Fruit fly (Drosophila melanogaster) whole organism, wandering third instar larva: ENCODE data around the gene lectin-29Ca.

Experiments used
- Abd-B ChIP-seq: fragments of >200 bp; optimal IDR thresholded peaks from 2 replicates; lab custom pipeline; 2017; ENCODE audit warnings: missing biosample characterization, missing genetic modification characterization
- CG32264 ChIP-seq: fragments of 200-800 bp; sonication (Bioruptor generic); optimal IDR thresholded peaks from 2 replicates; lab custom pipeline; 2016; ENCODE audit warnings: missing biosample characterization, missing genetic modification characterization
- CG9705 ChIP-seq: fragments of 200-800 bp; sonication (Bioruptor generic); optimal IDR thresholded peaks from 2 replicates; lab custom pipeline; 2018; ENCODE audit warnings: missing biosample characterization, mild to moderate bottlenecking, missing genetic modification characterization
- CrebA ChIP-seq: fragments of 200-800 bp; sonication (Bioruptor generic); optimal IDR thresholded peaks from 2 replicates; lab custom pipeline; 2016; ENCODE audit warnings: missing biosample characterization, mild to moderate bottlenecking, missing genetic modification characterization, borderline replicate concordance
- Dfd ChIP-seq: fragments of >200 bp; optimal IDR thresholded peaks from 2 replicates; lab custom pipeline; 2017; ENCODE audit warnings: missing biosample characterization, missing genetic modification characterization
- Dif ChIP-seq: fragments of 200-275, 200-300 bp; sonication (Bioruptor generic); optimal IDR thresholded peaks from 2 replicates; lab custom pipeline; 2018; ENCODE audit warnings: missing biosample characterization, missing genetic modification characterization; ENCODE audit not compliant: partially characterized antibody
- GATAd ChIP-seq: sonication (Bioruptor generic); optimal IDR thresholded peaks from 2 replicates; lab custom pipeline; 2016; ENCODE audit warnings: missing biosample characterization, missing genetic modification characterization
- Hr78 ChIP-seq: fragments of >200 bp; optimal IDR thresholded peaks from 2 replicates; lab custom pipeline; 2017; ENCODE audit warnings: missing biosample characterization, missing genetic modification characterization
- Hr83 ChIP-seq: fragments of 200-300 bp; sonication (Bioruptor generic); optimal IDR thresholded peaks from 2 replicates; lab custom pipeline; 2016; ENCODE audit warnings: missing biosample characterization, mild to moderate bottlenecking, missing genetic modification characterization, moderate library complexity; ENCODE audit not compliant: poor library complexity, severe bottlenecking
- Jra ChIP-seq: sonication (Bioruptor generic); optimal IDR thresholded peaks from 2 replicates; lab custom pipeline; 2016; ENCODE audit warnings: missing biosample characterization, missing genetic modification characterization
- Myc ChIP-seq: fragments of >200 bp; optimal IDR thresholded peaks from 2 replicates; lab custom pipeline; 2017
- N ChIP-seq: fragments of >200 bp; optimal IDR thresholded peaks from 2 replicates; lab custom pipeline; 2018; ENCODE audit warnings: missing biosample characterization, missing external identifiers, missing genetic modification characterization
- OdsH ChIP-seq: fragments of 200-800 bp; sonication (Bioruptor generic); optimal IDR thresholded peaks from 2 replicates; lab custom pipeline; 2016; ENCODE audit warnings: missing biosample characterization, mild to moderate bottlenecking, missing genetic modification characterization
- Rel ChIP-seq, 2 experiments: fragments of 200-800 bp; sonication (Bioruptor generic) in 1 of 2; optimal IDR thresholded peaks; 2 replicates in 1 of 2; 3 replicates in 1 of 2; lab custom pipeline; 2016 to 2019; ENCODE audit warnings: mild to moderate bottlenecking in 2 of 2, missing biosample characterization in 2 of 2, missing genetic modification characterization in 2 of 2, moderate library complexity in 1 of 2
- Sp1 ChIP-seq: fragments of 200-800 bp; sonication (Bioruptor generic); optimal IDR thresholded peaks from 3 replicates; lab custom pipeline; 2019; ENCODE audit warnings: missing biosample characterization, mild to moderate bottlenecking, missing genetic modification characterization, moderate library complexity
- br ChIP-seq: fragments of 200-800 bp; sonication (Bioruptor generic); optimal IDR thresholded peaks from 2 replicates; lab custom pipeline; 2016; ENCODE audit warnings: missing biosample characterization, missing genetic modification characterization
- brk ChIP-seq: fragments of 200-800 bp; sonication (Bioruptor generic); optimal IDR thresholded peaks from 2 replicates; lab custom pipeline; 2016; ENCODE audit warnings: missing biosample characterization, mild to moderate bottlenecking, missing genetic modification characterization
- dl ChIP-seq, 2 experiments: fragments of 175-275, 200-275 bp in 1 of 2; fragments of 200-275 bp in 1 of 2; sonication (Bioruptor generic); optimal IDR thresholded peaks; lab custom pipeline; 2018; ENCODE audit warnings: mild to moderate bottlenecking in 2 of 2, missing biosample characterization in 2 of 2, missing genetic modification characterization in 2 of 2, moderate library complexity in 2 of 2; ENCODE audit not compliant: partially characterized antibody in 2 of 2, insufficient read depth in 1 of 2
- dmrt93B ChIP-seq: fragments of 200-800 bp; sonication (Bioruptor generic); optimal IDR thresholded peaks from 2 replicates; lab custom pipeline; 2018; ENCODE audit warnings: missing biosample characterization, mild to moderate bottlenecking, missing genetic modification characterization
- dsf ChIP-seq: sonication (Bioruptor generic); optimal IDR thresholded peaks from 2 replicates; lab custom pipeline; 2016; ENCODE audit warnings: missing biosample characterization, missing genetic modification characterization, borderline replicate concordance
- foxo ChIP-seq, 2 experiments: fragments of 200-800 bp; sonication (Bioruptor generic); optimal IDR thresholded peaks; 2 replicates in 1 of 2; 3 replicates in 1 of 2; lab custom pipeline; 2016 to 2017; ENCODE audit warnings: missing biosample characterization in 2 of 2, missing genetic modification characterization in 2 of 2
- fru ChIP-seq: fragments of 200-800 bp; sonication (Bioruptor generic); optimal IDR thresholded peaks from 3 replicates; lab custom pipeline; 2016; ENCODE audit warnings: missing biosample characterization, mild to moderate bottlenecking, missing genetic modification characterization
- h ChIP-seq: fragments of 200-800 bp; sonication (Bioruptor generic); optimal IDR thresholded peaks from 3 replicates; lab custom pipeline; 2016; ENCODE audit warnings: missing biosample characterization, mild to moderate bottlenecking, missing genetic modification characterization
- jim ChIP-seq: fragments of 175-275, 200-325 bp; sonication (Bioruptor generic); optimal IDR thresholded peaks from 2 replicates; lab custom pipeline; 2016; ENCODE audit warnings: missing biosample characterization, mild to moderate bottlenecking, missing genetic modification characterization
- lola ChIP-seq: fragments of >200 bp; optimal IDR thresholded peaks from 2 replicates; lab custom pipeline; 2017; ENCODE audit warnings: missing biosample characterization, missing genetic modification characterization
- pan ChIP-seq: fragments of >200 bp; optimal IDR thresholded peaks from 2 replicates; lab custom pipeline; 2017
- psq ChIP-seq: fragments of 200-800 bp; sonication (Bioruptor generic); optimal IDR thresholded peaks from 3 replicates; lab custom pipeline; 2017; ENCODE audit warnings: missing biosample characterization, mild to moderate bottlenecking, missing genetic modification characterization, moderate library complexity
- rgr ChIP-seq: fragments of 200-800 bp; sonication (Bioruptor generic); optimal IDR thresholded peaks from 3 replicates; lab custom pipeline; 2016; ENCODE audit warnings: missing biosample characterization, mild to moderate bottlenecking, missing genetic modification characterization
- sage ChIP-seq: fragments of 200-800 bp; sonication (Bioruptor generic); optimal IDR thresholded peaks from 2 replicates; lab custom pipeline; 2016; ENCODE audit warnings: missing biosample characterization, mild to moderate bottlenecking, missing genetic modification characterization
- sv ChIP-seq: fragments of 200-800 bp; sonication (Bioruptor generic); optimal IDR thresholded peaks from 3 replicates; lab custom pipeline; 2016; ENCODE audit warnings: missing biosample characterization, missing genetic modification characterization
- tai ChIP-seq: sonication (Bioruptor generic); optimal IDR thresholded peaks from 2 replicates; lab custom pipeline; 2016; ENCODE audit warnings: missing biosample characterization, missing genetic modification characterization
- usp ChIP-seq: fragments of >200 bp; optimal IDR thresholded peaks from 2 replicates; lab custom pipeline; 2017; ENCODE audit warnings: missing biosample characterization, missing genetic modification characterization
- woc ChIP-seq: sonication (Bioruptor generic); optimal IDR thresholded peaks from 2 replicates; lab custom pipeline; 2016; ENCODE audit warnings: missing biosample characterization, mild to moderate bottlenecking, missing genetic modification characterization

Gene lectin-29Ca

DNA sequence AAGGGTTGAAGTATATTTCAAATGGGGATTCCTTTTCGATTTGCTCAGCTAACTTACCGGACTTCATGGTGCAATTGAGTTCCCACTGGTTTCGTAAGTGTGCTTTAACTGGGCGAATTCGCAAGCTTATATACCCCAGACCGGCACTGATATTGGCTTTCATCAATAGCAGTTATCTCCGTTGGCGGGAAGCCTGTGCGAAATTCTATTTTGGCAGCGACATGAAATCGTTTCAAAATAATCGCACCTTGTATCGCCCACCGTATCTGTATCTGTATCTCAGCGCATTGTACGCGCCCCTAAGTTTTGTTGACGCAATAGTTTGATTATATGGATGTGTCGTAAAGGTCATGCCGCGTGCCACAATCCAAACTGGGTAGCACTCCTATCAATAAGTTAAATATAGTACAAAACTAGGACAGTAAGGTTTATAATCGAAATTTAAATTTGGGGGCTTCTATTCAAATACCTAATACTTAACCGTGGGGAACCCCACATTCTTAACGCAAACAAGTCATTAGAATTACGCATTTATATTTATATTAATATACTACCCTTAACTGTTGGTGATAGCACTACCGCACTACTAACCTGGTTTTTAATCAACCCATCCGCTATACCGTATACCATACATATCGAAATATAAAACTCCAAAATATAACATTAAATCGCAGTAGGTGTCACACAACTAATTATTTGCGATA, 2.1 kb upstream of the lectin-29Ca start, which contains the start of the genes Peritrophin-15a and CG13385:
TSS of gene Peritrophin-15a (minus strand) at position 101 of the 704 bp plus-strand sequence.
TSS of gene CG13385 (plus strand) at position 654 of the 704 bp plus-strand sequence.
- TF ChIP-seq brk (GFP tag; lab: Kevin White, UChicago) (no peak), dsf (GFP tag; lab: Kevin White, UChicago) (no peak), Hr78 (GFP tag; lab: Kevin White, UChicago) (no peak), pan (lab: Kevin White, UChicago) (no peak), woc (GFP tag; lab: Kevin White, UChicago) (no peak), Jra (no peak), foxo (GFP tag; optimal IDR thresholded peaks at IDR 0.05; lab: Kevin White, UChicago) (no peak), jim (GFP tag; lab: Kevin White, UChicago) (no peak), dmrt93B (GFP tag; lab: Kevin White, UChicago) (no peak), br (GFP tag; lab: Kevin White, UChicago) (no peak), Abd-B (GFP tag; lab: Kevin White, UChicago) (no peak), CrebA (GFP tag; lab: Kevin White, UChicago) (no peak), sv (GFP tag; lab: Kevin White, UChicago) (no peak), h (GFP tag; lab: Kevin White, UChicago) (no peak), Hr83 (GFP tag; lab: Kevin White, UChicago) (no peak), Dfd (no peak), tai (GFP tag; lab: Kevin White, UChicago) (no peak), psq (GFP tag; lab: Kevin White, UChicago) (no peak), lola (GFP tag; lab: Kevin White, UChicago) (no peak), Myc (lab: Kevin White, UChicago) (no peak)

DNA sequence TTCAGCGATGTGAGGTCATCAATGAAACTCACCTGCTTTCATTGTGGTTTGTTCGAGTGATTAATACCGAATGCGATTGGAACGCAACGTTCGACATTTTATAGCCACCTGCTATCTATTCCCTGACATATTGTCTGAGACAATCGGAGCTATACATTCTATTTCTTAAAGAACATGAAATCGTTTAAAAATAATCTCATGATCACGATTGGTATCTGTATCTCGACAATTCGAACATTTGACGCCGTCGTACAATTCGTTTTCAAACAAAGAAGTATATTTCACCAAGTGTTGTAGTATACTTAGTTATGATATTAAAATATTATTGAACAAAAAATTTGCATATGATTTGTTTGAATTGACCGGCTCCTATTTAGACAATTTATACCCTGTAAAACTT, 760 bp upstream of the lectin-29Ca start, which contains the start of gene Peritrophin-15b:
TSS of gene Peritrophin-15b (minus strand) at position 101 of the 400 bp plus-strand sequence.
- no peak for TF ChIP-seq sage (GFP tag; lab: Kevin White, UChicago)
- TF ChIP-seq jim (GFP tag; lab: Kevin White, UChicago), result no peak
- no peak for TF ChIP-seq Hr78 (GFP tag; lab: Kevin White, UChicago)
- TF ChIP-seq OdsH, result no peak
- TF ChIP-seq rgr (GFP tag; lab: Kevin White, UChicago), result no peak
- TF ChIP-seq Sp1 (GFP tag; lab: Kevin White, UChicago), result no peak
- no peak for TF ChIP-seq woc (GFP tag; lab: Kevin White, UChicago)

DNA sequence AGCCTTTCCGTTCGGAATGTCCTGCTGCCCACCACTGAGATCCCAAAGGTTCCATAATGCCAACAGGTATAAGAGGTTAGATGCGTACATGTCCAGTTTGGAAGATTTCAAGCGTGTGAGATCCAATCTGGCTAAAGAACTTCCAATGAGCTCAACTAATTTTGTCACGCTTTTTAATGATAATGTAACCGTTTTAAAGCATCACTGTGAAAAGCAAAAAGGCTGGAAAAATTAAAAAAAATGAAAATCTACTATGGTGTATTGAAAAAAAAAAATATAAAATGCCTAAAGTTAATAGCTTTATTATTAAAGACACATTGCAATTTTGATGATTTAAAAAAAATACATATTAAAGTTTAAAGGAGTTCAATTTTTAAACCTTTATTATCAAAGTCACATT, 958 bp downstream of the lectin-29Ca start, which contains the start of gene Acp29AB:
TSS of gene Acp29AB (minus strand) at position 101 of the 400 bp plus-strand sequence.
- no peak for TF ChIP-seq CrebA (GFP tag; lab: Kevin White, UChicago)
- TF ChIP-seq N (GFP tag; lab: Kevin White, UChicago), result no peak
- no peak for TF ChIP-seq fru
- TF ChIP-seq Abd-B (GFP tag; lab: Kevin White, UChicago), result no peak
- no peak for TF ChIP-seq psq (GFP tag; lab: Kevin White, UChicago)
- no peak for TF ChIP-seq foxo (GFP tag; optimal IDR thresholded peaks at IDR 0.05; lab: Kevin White, UChicago)
- no peak for TF ChIP-seq Hr83 (GFP tag; lab: Kevin White, UChicago)
- TF ChIP-seq CG32264 (GFP tag; lab: Kevin White, UChicago), result no peak
- TF ChIP-seq rgr (GFP tag; lab: Kevin White, UChicago), result no peak
- TF ChIP-seq pan (lab: Kevin White, UChicago), result no peak

DNA sequence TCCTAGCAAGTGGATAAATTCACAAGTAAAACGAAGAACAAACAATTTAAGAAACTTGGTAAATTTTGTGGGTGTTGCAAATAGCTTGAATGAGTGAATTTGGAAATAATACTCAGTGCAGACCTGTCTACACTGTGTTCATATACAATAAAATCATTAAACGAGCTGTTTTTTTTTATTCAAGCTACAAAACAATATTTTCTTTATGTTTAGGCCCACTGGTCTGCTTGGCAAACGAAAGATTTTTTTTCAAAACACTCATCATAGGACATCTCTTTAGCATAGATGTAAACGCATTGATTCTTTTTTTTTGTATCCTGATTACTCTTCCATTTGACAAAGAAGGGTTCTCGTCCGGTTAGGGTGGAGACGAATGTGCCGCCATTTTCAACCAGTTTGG, 1.8 kb downstream of the lectin-29Ca start, which contains the start of gene CG42820:
TSS of gene CG42820 (minus strand) at position 101 of the 400 bp plus-strand sequence.
- TF ChIP-seq GATAd (no peak), Hr83 (GFP tag; lab: Kevin White, UChicago) (no peak), Jra (no peak), woc (GFP tag; lab: Kevin White, UChicago) (no peak), pan (lab: Kevin White, UChicago) (no peak), br (GFP tag; lab: Kevin White, UChicago) (no peak), Myc (lab: Kevin White, UChicago) (no peak), CrebA (GFP tag; lab: Kevin White, UChicago) (no peak), Dif (no peak), h (GFP tag; lab: Kevin White, UChicago) (no peak), CG9705 (GFP tag; lab: Kevin White, UChicago) (no peak), Hr78 (GFP tag; lab: Kevin White, UChicago) (no peak), jim (GFP tag; lab: Kevin White, UChicago) (no peak), usp (GFP tag; lab: Kevin White, UChicago) (no peak), dl (GFP tag; optimal IDR thresholded peaks at IDR 0.05; lab: Kevin White, UChicago; ENCODE audit: insufficient read depth in 1 of 2, partially characterized antibody in 2 of 2) (no peak), sage (GFP tag; lab: Kevin White, UChicago) (no peak), Rel (GFP tag; optimal IDR thresholded peaks at IDR 0.05; lab: Kevin White, UChicago) (no peak), Rel (tag; optimal IDR thresholded peaks at IDR 0.05; lab: Kevin White, UChicago) (no peak), psq (GFP tag; lab: Kevin White, UChicago) (no peak), rgr (GFP tag; lab: Kevin White, UChicago) (no peak)
- TF ChIP-seq, all 38 proteins: peak for 0
